Fruit fly (Drosophila melanogaster): ENCODE measurements around the gene CG14692.

CG14692 gene

DNA sequence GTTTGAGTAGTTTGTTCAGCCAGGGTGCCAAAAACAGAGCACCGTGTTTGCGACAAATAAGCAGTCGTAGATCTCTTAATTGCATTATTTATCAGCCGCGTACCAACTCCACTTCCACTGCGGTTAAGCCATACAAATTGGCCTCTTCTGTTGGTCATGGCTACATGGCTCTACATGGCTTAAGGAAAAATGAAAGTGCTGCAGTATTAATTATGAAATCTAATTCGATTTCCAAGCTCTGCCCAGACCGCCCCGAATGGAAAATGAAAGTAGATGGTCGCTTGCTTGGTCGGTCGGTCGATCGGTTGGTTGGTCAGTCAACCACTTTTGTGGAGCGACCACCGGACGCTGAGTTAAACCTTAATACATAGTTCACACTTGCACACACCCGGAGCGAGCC is 33.2 kb upstream of the CG14692 start:
- TF ChIP-seq spab (GFP tag; optimal IDR thresholded peaks at IDR 0.05) (no peak), Lpt (GFP tag; optimal IDR thresholded peaks at IDR 0.05) (no peak), CG3919 (GFP tag; optimal IDR thresholded peaks at IDR 0.05) (no peak), Hr38 (GFP tag; optimal IDR thresholded peaks at IDR 0.05) (no peak), CG32006 (GFP tag; optimal IDR thresholded peaks at IDR 0.05) (no peak), dsx (GFP tag; optimal IDR thresholded peaks at IDR 0.05; ENCODE audit: poor library complexity, severe bottlenecking) (no peak), Gug (GFP tag; IDR thresholded peaks at IDR 0.05) (no peak), vri (GFP tag; optimal IDR thresholded peaks at IDR 0.05) (no peak), Met (GFP tag; optimal IDR thresholded peaks at IDR 0.05) (no peak), Blimp-1 (GFP tag; optimal IDR thresholded peaks at IDR 0.05) (no peak), CG16779 (tag; optimal IDR thresholded peaks at IDR 0.05) (no peak), Eip78C (GFP tag) (no peak), Sox102F (GFP tag; optimal IDR thresholded peaks at IDR 0.05) (no peak), CG7368 (GFP tag; optimal IDR thresholded peaks at IDR 0.05) (no peak), lz (GFP tag; optimal IDR thresholded peaks at IDR 0.05) (no peak)

- TF ChIP-seq CG16779 (tag; optimal IDR thresholded peaks at IDR 0.05) (peak; percentile 94), CG32006 (GFP tag; optimal IDR thresholded peaks at IDR 0.05) (peak; percentile 96), vri (GFP tag; optimal IDR thresholded peaks at IDR 0.05) (peak; percentile 94), cyc (GFP tag; optimal IDR thresholded peaks at IDR 0.05) (peak; percentile 95), svp (GFP tag) (peak; percentile 99), CG6854 (GFP tag; optimal IDR thresholded peaks at IDR 0.05) (peak; percentile 96), CG9139 (GFP tag; optimal IDR thresholded peaks at IDR 0.05) (peak; percentile 92), CG4318 (GFP tag; optimal IDR thresholded peaks at IDR 0.05) (peak; percentile 93), dsx (GFP tag; optimal IDR thresholded peaks at IDR 0.05; ENCODE audit: poor library complexity, severe bottlenecking) (peak; percentile 93), CG3919 (GFP tag; optimal IDR thresholded peaks at IDR 0.05) (peak; percentile 98), fd85E (GFP tag; optimal IDR thresholded peaks at IDR 0.05) (peak; percentile 89), CG31627 (GFP tag; optimal IDR thresholded peaks at IDR 0.05) (peak; percentile 86), CG8632 (GFP tag; optimal IDR thresholded peaks at IDR 0.05) (peak; percentile 95), Hr39 (GFP tag; optimal IDR thresholded peaks at IDR 0.05) (peak; percentile 86), Hr38 (GFP tag; optimal IDR thresholded peaks at IDR 0.05) (no peak), CG7368 (GFP tag; optimal IDR thresholded peaks at IDR 0.05) (peak; percentile 94), lz (GFP tag; optimal IDR thresholded peaks at IDR 0.05) (peak; percentile 95), spab (GFP tag; optimal IDR thresholded peaks at IDR 0.05) (peak; percentile 95), eg (GFP tag; IDR thresholded peaks at IDR 0.05) (peak; percentile 97), CG6163 (GFP tag; IDR thresholded peaks at IDR 0.05) (peak; percentile 98), Blimp-1 (GFP tag; optimal IDR thresholded peaks at IDR 0.05) (peak; percentile 88), CG11294 (GFP tag; IDR thresholded peaks at IDR 0.05) (peak; percentile 89), Eip93F (GFP tag; optimal IDR thresholded peaks at IDR 0.05) (peak; percentile 98), CG6276 (GFP tag; optimal IDR thresholded peaks at IDR 0.05) (peak; percentile 95), CG11902 (GFP tag; optimal IDR thresholded peaks at IDR 0.05) (peak; percentile 92), Eip75B (GFP tag; optimal IDR thresholded peaks at IDR 0.05) (peak; percentile 97), Smox (GFP tag; optimal IDR thresholded peaks at IDR 0.05) (peak; percentile 92), CG6792 (GFP tag; optimal IDR thresholded peaks at IDR 0.05) (peak; percentile 97), dac (GFP tag; optimal IDR thresholded peaks at IDR 0.05) (peak; percentile 92), Sox15 (GFP tag; optimal IDR thresholded peaks at IDR 0.05) (peak; percentile 90), CG34406 (GFP tag; optimal IDR thresholded peaks at IDR 0.05) (peak; percentile 95), OdsH (GFP tag; optimal IDR thresholded peaks at IDR 0.05) (peak; percentile 97), CG11762 (GFP tag; optimal IDR thresholded peaks at IDR 0.05; ENCODE audit: insufficient read depth) (peak; percentile 95), Ets21C (GFP tag; optimal IDR thresholded peaks at IDR 0.05) (peak; percentile 86), Gug (GFP tag; IDR thresholded peaks at IDR 0.05) (peak; percentile 88), Ets96B (tag; optimal IDR thresholded peaks at IDR 0.05) (peak; percentile 95), achi (GFP tag; optimal IDR thresholded peaks at IDR 0.05) (peak; percentile 96), esn (GFP tag; optimal IDR thresholded peaks at IDR 0.05) (peak; percentile 96), CG8319 (GFP tag; optimal IDR thresholded peaks at IDR 0.05) (peak; percentile 92), CG10669 (GFP tag; optimal IDR thresholded peaks at IDR 0.05) (peak; percentile 92), pdm3 (GFP tag; optimal IDR thresholded peaks at IDR 0.05) (peak; percentile 93), CG6808 (GFP tag; optimal IDR thresholded peaks at IDR 0.05) (peak; percentile 96), Sox102F (GFP tag; optimal IDR thresholded peaks at IDR 0.05) (peak; percentile 95), Hr4 (GFP tag; optimal IDR thresholded peaks at IDR 0.05) (peak; percentile 95), fkh (GFP tag; optimal IDR thresholded peaks at IDR 0.05) (no peak)
Measured at dm6 chr3R:10834893-10835292, 31.1 kb upstream of the CG14692 start.

Measured in whole organism, prepupa.